Fruit fly (Drosophila melanogaster): ENCODE measurements around the gene CG7115.

Gene CG7115

dm6 chr2L:7807563-7807962 lies 13.4 kb upstream of the CG7115 start:
- TF ChIP-seq CG17801 (GFP tag; optimal IDR thresholded peaks at IDR 0.05; ENCODE audit: partially characterized antibody): no peak

dm6 chr2L:7808886-7809698 lies 11.9 kb upstream of the CG7115 start:
- no peak for TF ChIP-seq CG17801 (GFP tag; optimal IDR thresholded peaks at IDR 0.05; ENCODE audit: partially characterized antibody)

dm6 chr2L:7809699-7810088 lies 11.3 kb upstream of the CG7115 start:
- no peak for TF ChIP-seq CG17801 (GFP tag; optimal IDR thresholded peaks at IDR 0.05; ENCODE audit: partially characterized antibody)

- TF ChIP-seq CG17801 (GFP tag; optimal IDR thresholded peaks at IDR 0.05; ENCODE audit: partially characterized antibody): peak; percentile 59
Observed at dm6 chr2L:7810519-7810918, 10.4 kb upstream of the CG7115 start, which contains the start of gene Cdc14. Gene Cdc14 (minus strand): TSS chr2L:7810703.

DNA sequence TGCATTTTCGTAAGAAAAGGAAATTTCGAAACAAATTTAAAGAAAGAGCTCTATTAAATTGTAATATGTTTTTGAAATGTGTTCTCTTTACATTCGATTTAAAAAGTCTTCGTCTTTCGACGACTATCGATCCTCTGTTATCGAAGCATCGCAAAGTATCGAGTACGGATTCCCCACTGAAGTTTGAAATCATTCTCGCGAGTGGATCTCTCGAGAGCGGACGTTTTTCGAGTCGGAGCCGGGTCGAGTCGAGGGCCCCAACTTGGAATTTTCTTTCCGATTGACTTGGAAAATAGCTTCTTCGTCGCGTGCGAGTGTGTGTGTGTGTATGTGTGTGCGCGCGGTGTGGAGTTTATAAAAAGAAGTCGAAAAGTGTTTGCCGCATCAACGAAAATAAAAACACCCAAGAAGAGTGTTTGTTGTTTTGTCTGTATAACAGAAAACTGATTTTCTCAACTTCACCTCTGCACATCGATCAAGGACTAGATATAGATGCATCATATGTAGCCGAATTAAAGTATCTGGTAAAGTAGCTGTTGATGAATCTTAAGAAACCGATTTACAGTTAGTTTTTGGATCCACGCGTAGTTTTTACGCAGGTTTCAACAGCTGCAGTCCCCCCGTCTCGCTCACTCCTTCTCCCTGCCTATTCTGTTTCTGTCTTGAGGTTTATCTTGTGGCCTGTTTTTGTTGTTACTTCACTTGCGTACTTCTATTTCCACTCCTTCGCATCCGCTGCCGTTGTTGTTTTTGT lies 9.5 kb upstream of the CG7115 start, which contains the start of gene LanB1:
Gene LanB1, plus strand, starts transcription at position 190 of the 754 bp plus-strand sequence.
- TF ChIP-seq CG17801 (GFP tag; optimal IDR thresholded peaks at IDR 0.05; ENCODE audit: partially characterized antibody): no peak

DNA sequence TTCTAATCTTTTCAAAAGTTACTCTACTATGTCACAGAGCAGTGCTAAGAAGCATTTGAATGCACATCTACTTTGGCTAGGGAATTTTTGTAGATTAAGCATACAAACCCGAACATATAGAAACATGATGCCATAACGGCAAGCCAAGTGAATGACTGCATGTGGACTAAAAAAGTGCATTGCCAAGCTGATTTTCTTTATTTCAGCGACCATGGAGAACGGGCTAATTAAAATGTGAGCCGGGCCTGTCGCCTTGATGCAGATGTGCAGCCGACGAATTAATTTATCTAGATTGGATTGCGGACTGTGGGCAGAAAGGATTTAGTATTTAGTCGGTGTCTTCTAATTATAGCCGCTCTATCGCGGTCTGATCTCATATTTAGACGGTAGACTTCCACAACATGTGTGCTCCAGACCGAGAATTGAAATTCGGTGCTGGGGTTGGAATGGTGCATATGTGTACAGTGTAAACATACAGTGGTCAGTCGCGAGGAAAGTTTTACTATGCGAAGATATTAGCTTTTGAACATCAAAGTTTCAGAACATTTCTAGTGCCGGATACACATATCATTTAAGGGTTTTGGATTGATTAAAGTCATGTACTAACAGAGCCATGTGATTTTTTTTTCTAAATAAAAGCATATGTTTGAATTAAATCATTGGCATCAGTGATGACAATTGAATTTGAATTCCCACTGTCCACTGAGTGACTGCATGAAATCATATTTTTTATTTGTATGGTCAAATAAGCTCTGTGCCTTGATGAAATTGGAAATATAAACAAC lies 8.2 kb upstream of the CG7115 start:
- no peak for TF ChIP-seq CG17801 (GFP tag; optimal IDR thresholded peaks at IDR 0.05; ENCODE audit: partially characterized antibody)

DNA sequence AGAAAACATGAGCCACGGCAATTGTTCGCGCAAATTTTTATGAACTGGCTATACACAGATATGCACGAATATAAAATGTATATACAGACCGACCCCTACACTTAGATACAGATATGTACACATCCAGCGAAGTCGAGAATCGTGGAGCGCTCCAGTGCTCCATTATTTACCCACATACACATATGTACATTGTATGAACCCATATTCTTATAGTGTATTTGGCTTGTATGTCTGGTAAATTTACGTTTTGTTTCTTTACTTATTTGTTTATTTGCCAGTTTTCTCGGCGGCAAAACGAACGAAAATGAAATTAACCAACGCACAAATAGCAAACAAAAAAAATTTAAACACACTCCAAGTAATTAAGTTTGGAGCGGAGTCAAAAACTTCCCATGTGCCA lies 7.6 kb upstream of the CG7115 start:
- no peak for TF ChIP-seq CG17801 (GFP tag; optimal IDR thresholded peaks at IDR 0.05; ENCODE audit: partially characterized antibody)

DNA sequence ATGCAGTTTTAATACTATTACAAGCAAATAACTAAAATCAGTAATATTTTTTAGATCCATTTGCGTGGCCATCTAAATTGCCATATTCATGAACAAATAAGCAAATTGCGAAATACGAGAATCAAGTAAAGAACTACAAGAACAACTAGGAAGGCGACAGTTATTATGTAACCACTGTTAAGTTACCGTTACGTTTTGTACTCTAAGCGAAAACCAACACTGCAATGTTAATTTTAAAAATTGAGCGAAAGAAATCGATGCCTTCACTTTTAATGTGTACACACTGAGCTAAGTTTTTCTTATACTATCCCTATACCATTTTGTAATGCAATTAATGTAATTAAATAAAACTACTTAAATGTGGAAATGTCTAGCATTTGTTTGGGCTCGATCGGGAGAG lies 543 bp upstream of the CG7115 start:
- no peak for TF ChIP-seq CG17801 (GFP tag; optimal IDR thresholded peaks at IDR 0.05; ENCODE audit: partially characterized antibody)

dm6 chr2L:7821279-7821848 lies 413 bp downstream of the CG7115 start:
- peak; percentile 21 for TF ChIP-seq CG17801 (GFP tag; optimal IDR thresholded peaks at IDR 0.05; ENCODE audit: partially characterized antibody)

DNA sequence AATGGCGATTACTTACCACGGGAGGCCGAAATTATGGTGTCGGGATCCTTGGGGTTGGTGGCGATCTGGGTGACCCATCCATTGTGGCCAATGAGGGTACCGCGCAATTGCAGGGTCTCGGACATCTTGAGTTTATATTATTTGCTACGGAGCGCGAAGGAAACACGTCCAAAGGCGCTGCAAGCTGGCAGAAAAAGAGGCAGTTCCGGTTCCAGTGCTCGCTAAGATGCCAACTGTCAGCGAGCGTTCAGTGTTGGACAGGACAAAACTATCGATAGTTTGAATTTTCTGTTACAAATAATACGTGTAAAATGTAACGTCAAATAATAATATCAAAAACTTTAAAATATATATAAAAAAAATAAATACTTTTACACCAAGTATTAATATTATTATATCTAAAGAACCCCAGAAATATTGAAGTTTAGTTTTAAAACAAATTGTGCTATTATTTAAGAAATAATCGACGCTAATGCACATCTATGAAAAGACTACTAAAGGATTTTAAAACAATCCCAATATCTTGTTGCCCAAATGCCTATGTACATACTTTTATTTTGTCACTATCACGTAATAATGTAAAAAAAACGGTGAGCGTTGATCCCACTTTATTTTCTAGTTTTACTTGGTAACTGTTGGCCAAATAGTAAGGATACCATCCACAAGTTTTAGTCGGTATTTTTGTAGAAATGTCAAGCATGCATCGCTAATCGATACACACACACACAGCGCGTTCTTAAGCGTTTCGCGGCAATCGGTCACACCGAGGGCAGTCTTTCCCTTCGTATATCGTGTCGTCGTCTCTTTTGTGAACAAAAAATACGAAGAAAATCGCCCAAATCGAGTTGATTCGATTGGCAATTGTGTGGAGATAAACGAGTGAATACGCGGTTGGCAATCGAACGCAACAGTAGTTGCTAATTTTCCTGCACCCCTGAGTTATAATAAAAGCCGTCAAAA lies 6.4 kb downstream of the CG7115 start, which contains the start of the genes Rack1 and mts:
Gene Rack1, minus strand, starts transcription at position 271 of the 960 bp plus-strand sequence.
Gene mts, plus strand, starts transcription at position 606 of the 960 bp plus-strand sequence.
- TF ChIP-seq CG17801 (GFP tag; optimal IDR thresholded peaks at IDR 0.05; ENCODE audit: partially characterized antibody): peak; percentile 81

DNA sequence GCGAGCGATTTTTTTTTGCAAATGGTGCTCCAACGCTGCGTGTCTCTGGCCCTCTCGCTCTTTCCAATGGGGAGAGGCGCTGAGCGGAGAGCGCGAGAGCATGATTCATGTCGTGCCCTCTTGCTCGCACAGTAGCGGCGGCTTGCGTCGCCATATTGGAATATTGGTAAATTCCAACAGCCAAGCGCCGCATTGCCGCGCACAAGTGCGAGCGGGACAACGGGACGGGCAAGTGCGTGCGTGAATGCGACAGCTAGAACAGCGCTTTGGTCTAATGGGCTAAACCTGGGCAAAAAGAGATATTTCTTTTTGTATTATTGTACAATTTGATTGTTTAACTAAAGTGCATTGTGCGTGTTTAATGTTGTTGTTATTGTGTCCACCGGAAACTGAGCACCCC lies 7.3 kb downstream of the CG7115 start:
- peak; percentile 9 for TF ChIP-seq CG17801 (GFP tag; optimal IDR thresholded peaks at IDR 0.05; ENCODE audit: partially characterized antibody)

- TF ChIP-seq CG17801 (GFP tag; optimal IDR thresholded peaks at IDR 0.05; ENCODE audit: partially characterized antibody): no peak
Observed at dm6 chr2L:7828901-7829300, 8.0 kb downstream of the CG7115 start.

- no peak for TF ChIP-seq CG17801 (GFP tag; optimal IDR thresholded peaks at IDR 0.05; ENCODE audit: partially characterized antibody)
Observed at dm6 chr2L:7833238-7833637, 12.3 kb downstream of the CG7115 start.

dm6 chr2L:7833650-7834049 lies 12.7 kb downstream of the CG7115 start:
- no peak for TF ChIP-seq CG17801 (GFP tag; optimal IDR thresholded peaks at IDR 0.05; ENCODE audit: partially characterized antibody)

Data from ovary, adult (tissue).